Worm (Caenorhabditis elegans) whole organism, L3 larva: ENCODE results near the gene pqn-62.

Source experiments
- R02D3.7 ChIP-seq: fragments of 150-350 bp; optimal IDR thresholded peaks from 2 replicates; lab custom pipeline; 2014; ENCODE audit warnings: missing biosample characterization, missing genetic modification characterization
- ZK546.5 ChIP-seq: sonication (generic microtip); optimal IDR thresholded peaks from 2 replicates; lab custom pipeline; 2017; ENCODE audit warnings: missing biosample characterization, missing genetic modification characterization
- aly-2 ChIP-seq: fragments of 150-350 bp; optimal IDR thresholded peaks from 2 replicates; lab custom pipeline; 2014; ENCODE audit warnings: missing biosample characterization, missing genetic modification characterization
- ama-1 ChIP-seq: fragments of 150-350 bp; optimal IDR thresholded peaks from 2 replicates; lab custom pipeline; 2018
- ceh-16 ChIP-seq: sonication (generic microtip); optimal IDR thresholded peaks from 2 replicates; lab custom pipeline; 2017; ENCODE audit warnings: missing biosample characterization, missing genetic modification characterization
- ceh-28 ChIP-seq: fragments of 150-350 bp; optimal IDR thresholded peaks from 2 replicates; lab custom pipeline; 2014; ENCODE audit warnings: missing biosample characterization, missing genetic modification reagents, missing genetic modification characterization
- ceh-82 ChIP-seq: fragments of 150-350 bp; optimal IDR thresholded peaks from 2 replicates; lab custom pipeline; 2014; ENCODE audit warnings: missing biosample characterization, missing genetic modification characterization
- ceh-9 ChIP-seq: sonication (generic microtip); optimal IDR thresholded peaks from 2 replicates; lab custom pipeline; 2018; ENCODE audit warnings: missing biosample characterization, missing genetic modification characterization
- daf-12 ChIP-seq: fragments of 150-350 bp; optimal IDR thresholded peaks from 2 replicates; lab custom pipeline; 2014; ENCODE audit warnings: missing biosample characterization, missing genetic modification reagents, missing genetic modification characterization
- egl-27 ChIP-seq: sonication (generic microtip); optimal IDR thresholded peaks from 4 replicates; lab custom pipeline; 2017; ENCODE audit warnings: missing biosample characterization, missing genetic modification reagents, missing genetic modification characterization
- egl-5 ChIP-seq: fragments of 150-350 bp; optimal IDR thresholded peaks from 2 replicates; lab custom pipeline; 2017; ENCODE audit warnings: missing biosample characterization, missing genetic modification reagents, missing genetic modification characterization, inconsistent platforms
- elt-1 ChIP-seq: fragments of 150-350 bp; optimal IDR thresholded peaks from 2 replicates; lab custom pipeline; 2014; ENCODE audit warnings: missing biosample characterization, missing genetic modification characterization
- elt-2 ChIP-seq: sonication (generic microtip); optimal IDR thresholded peaks from 2 replicates; lab custom pipeline; 2016; ENCODE audit warnings: missing genetic modification reagents, mild to moderate bottlenecking, missing genetic modification characterization, missing compliant biosample characterization
- elt-3 ChIP-seq, 3 experiments: fragments of 150-350 bp in 1 of 3; sonication (generic microtip) in 2 of 3; optimal IDR thresholded peaks; 2 replicates in 2 of 3; 4 replicates in 1 of 3; lab custom pipeline; 2014 to 2017; ENCODE audit warnings: missing biosample characterization in 3 of 3, missing genetic modification characterization in 3 of 3
- eor-1 ChIP-seq, 2 experiments: fragments of 150-350 bp; optimal IDR thresholded peaks; 2 replicates each; lab custom pipeline; 2014 to 2018; ENCODE audit warnings: missing biosample characterization in 2 of 2, missing genetic modification characterization in 2 of 2
- fos-1 ChIP-seq: fragments of 150-350 bp; optimal IDR thresholded peaks from 2 replicates; lab custom pipeline; 2014; ENCODE audit warnings: missing biosample characterization, missing genetic modification characterization
- hmg-11 ChIP-seq: sonication (generic microtip); optimal IDR thresholded peaks from 2 replicates; lab custom pipeline; 2016; ENCODE audit warnings: missing genetic modification characterization, missing compliant biosample characterization
- jun-1 ChIP-seq: fragments of 150-350 bp; optimal IDR thresholded peaks from 2 replicates; lab custom pipeline; 2014; ENCODE audit warnings: missing biosample characterization, missing genetic modification reagents, missing genetic modification characterization
- lin-15B ChIP-seq: fragments of 150-350 bp; optimal IDR thresholded peaks from 2 replicates; lab custom pipeline; 2014; ENCODE audit warnings: missing biosample characterization, missing genetic modification characterization
- lin-39 ChIP-seq: fragments of 150-350 bp; optimal IDR thresholded peaks from 2 replicates; lab custom pipeline; 2018; ENCODE audit warnings: missing biosample characterization, missing genetic modification reagents, missing genetic modification characterization
- lsy-12 ChIP-seq: sonication (generic microtip); optimal IDR thresholded peaks from 2 replicates; lab custom pipeline; 2016; ENCODE audit warnings: mild to moderate bottlenecking, missing genetic modification characterization, missing compliant biosample characterization
- mdl-1 ChIP-seq: fragments of 150-350 bp; optimal IDR thresholded peaks from 2 replicates; lab custom pipeline; 2014; ENCODE audit warnings: missing biosample characterization, missing genetic modification characterization
- nfya-1 ChIP-seq: sonication (generic microtip); optimal IDR thresholded peaks from 2 replicates; lab custom pipeline; 2017; ENCODE audit warnings: missing genetic modification characterization, mild to moderate bottlenecking, missing compliant biosample characterization, antibody characterized with exemption, moderate library complexity; ENCODE audit not compliant: insufficient read depth
- nhr-11 ChIP-seq: fragments of 150-350 bp; optimal IDR thresholded peaks from 2 replicates; lab custom pipeline; 2014; ENCODE audit warnings: missing biosample characterization, missing genetic modification characterization
- nhr-12 ChIP-seq: fragments of 150-350 bp; optimal IDR thresholded peaks from 2 replicates; lab custom pipeline; 2014; ENCODE audit warnings: missing biosample characterization, missing genetic modification characterization
- nhr-23 ChIP-seq: fragments of 150-350 bp; optimal IDR thresholded peaks from 2 replicates; lab custom pipeline; 2014; ENCODE audit warnings: missing biosample characterization, missing genetic modification reagents, missing genetic modification characterization
- nhr-237 ChIP-seq: fragments of 150-350 bp; optimal IDR thresholded peaks from 2 replicates; lab custom pipeline; 2014; ENCODE audit warnings: missing biosample characterization, missing genetic modification characterization
- nhr-25 ChIP-seq: sonication (generic microtip); optimal IDR thresholded peaks from 2 replicates; lab custom pipeline; 2017; ENCODE audit warnings: missing biosample characterization, missing genetic modification characterization
- nhr-28 ChIP-seq: fragments of 150-350 bp; optimal IDR thresholded peaks from 2 replicates; lab custom pipeline; 2014; ENCODE audit warnings: missing biosample characterization, missing genetic modification characterization
- nhr-67 ChIP-seq: fragments of 150-350 bp; optimal IDR thresholded peaks from 2 replicates; lab custom pipeline; 2014; ENCODE audit warnings: missing biosample characterization, missing genetic modification characterization
- nhr-77 ChIP-seq: fragments of 150-350 bp; optimal IDR thresholded peaks from 2 replicates; lab custom pipeline; 2014; ENCODE audit warnings: missing biosample characterization, missing genetic modification characterization
- pha-4 ChIP-seq: fragments of 150-350 bp; optimal IDR thresholded peaks from 2 replicates; lab custom pipeline; 2014; ENCODE audit warnings: missing biosample characterization, missing genetic modification reagents, missing genetic modification characterization
- pqm-1 ChIP-seq: fragments of 150-350 bp; optimal IDR thresholded peaks from 2 replicates; lab custom pipeline; 2017; ENCODE audit warnings: missing biosample characterization, missing genetic modification characterization, inconsistent platforms
- sea-2 ChIP-seq: fragments of 150-350 bp; sonication (generic microtip); optimal IDR thresholded peaks from 4 replicates; lab custom pipeline; 2014; ENCODE audit warnings: missing biosample characterization, missing genetic modification reagents, missing genetic modification characterization
- skn-1 ChIP-seq: fragments of 150-350 bp; optimal IDR thresholded peaks from 2 replicates; lab custom pipeline; 2014; ENCODE audit warnings: missing biosample characterization, missing genetic modification characterization
- tbx-2 ChIP-seq: sonication (generic microtip); optimal IDR thresholded peaks from 2 replicates; lab custom pipeline; 2016; ENCODE audit warnings: mild to moderate bottlenecking, missing genetic modification characterization, missing compliant biosample characterization
- unc-39 ChIP-seq: sonication (generic microtip); optimal IDR thresholded peaks from 4 replicates; lab custom pipeline; 2017; ENCODE audit warnings: missing biosample characterization, missing genetic modification characterization
- unc-62 ChIP-seq: fragments of 150-350 bp; sonication (generic microtip); optimal IDR thresholded peaks from 4 replicates; lab custom pipeline; 2014; ENCODE audit warnings: missing biosample characterization, missing genetic modification reagents, missing genetic modification characterization
- zag-1 ChIP-seq: fragments of 150-350 bp; optimal IDR thresholded peaks from 2 replicates; lab custom pipeline; 2014; ENCODE audit warnings: missing biosample characterization, missing genetic modification characterization
- ztf-11 ChIP-seq: fragments of 150-350 bp; optimal IDR thresholded peaks from 2 replicates; lab custom pipeline; 2014; ENCODE audit warnings: missing biosample characterization, missing genetic modification characterization
- ztf-4 ChIP-seq: fragments of 150-350 bp; optimal IDR thresholded peaks from 2 replicates; lab custom pipeline; 2014; ENCODE audit warnings: missing biosample characterization, missing genetic modification characterization

The pqn-62 gene

DNA sequence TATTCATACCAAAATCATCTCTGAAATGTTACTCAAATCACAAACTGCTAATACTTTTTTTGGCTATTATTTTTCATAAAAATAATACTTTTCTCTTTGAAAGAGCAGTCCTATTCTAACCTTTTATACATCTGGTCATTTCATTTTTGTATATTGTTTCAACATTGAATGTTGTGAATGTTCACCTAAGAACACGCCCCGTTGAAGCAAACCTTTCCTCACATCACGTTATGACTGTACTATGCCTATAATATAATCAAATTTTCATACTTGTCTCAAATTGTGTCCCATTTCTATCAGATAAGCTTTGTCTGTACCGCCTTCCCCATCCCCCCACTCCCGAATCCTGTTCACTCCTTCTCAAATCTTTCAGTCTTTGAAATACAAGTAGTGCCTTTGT lies 22.4 kb downstream of the pqn-62 start:
- TF ChIP-seq ceh-16 (tag; lab: Kevin White, UChicago) (no peak), elt-2 (tag; lab: Kevin White, UChicago) (peak; percentile 3)

- no peak for TF ChIP-seq egl-27
- TF ChIP-seq jun-1 (tag; lab: Kevin White, UChicago), result no peak
- no peak for TF ChIP-seq ceh-28 (tag; lab: Kevin White, UChicago)
- TF ChIP-seq unc-39 (tag; lab: Kevin White, UChicago), result no peak
Measured at ce11 chrX:5226265-5226664, 30.4 kb downstream of the pqn-62 start, which contains the start of gene H28G03.3. H28G03.3 (minus strand) TSS chrX:5226365.

DNA sequence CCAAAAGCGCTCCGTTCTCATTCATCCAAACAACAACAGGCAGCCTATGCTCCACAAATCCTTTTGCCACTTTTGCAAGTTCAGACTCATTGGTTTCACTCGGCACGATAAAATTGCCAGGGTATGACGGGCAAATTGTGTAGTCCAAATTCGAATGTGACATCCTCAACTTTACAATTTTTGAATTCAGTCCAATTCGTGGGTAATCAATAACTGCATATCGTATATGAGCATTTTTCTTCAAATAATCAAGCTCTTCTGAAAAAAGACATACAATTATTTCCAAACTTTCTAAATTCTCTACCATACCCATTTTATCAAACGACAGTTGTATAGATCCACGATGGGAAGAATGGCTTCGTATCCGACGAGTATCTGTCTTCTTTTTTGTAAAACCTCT lies 42.3 kb downstream of the pqn-62 start:
- TF ChIP-seq tbx-2 (no peak), ceh-28 (tag; lab: Kevin White, UChicago) (no peak), ztf-11 (no peak), ama-1 (no peak), ztf-4 (tag; lab: Kevin White, UChicago) (no peak), sea-2 (GFP tag; lab: Kevin White, UChicago) (no peak), nhr-23 (tag; lab: Kevin White, UChicago) (no peak), lin-15B (tag; lab: Kevin White, UChicago) (no peak), nhr-77 (tag; lab: Kevin White, UChicago) (no peak), nhr-12 (tag; lab: Kevin White, UChicago) (no peak), elt-3 (tag; optimal IDR thresholded peaks at IDR 0.05; lab: Kevin White, UChicago) (no peak), zag-1 (tag; lab: Kevin White, UChicago) (no peak), unc-62 (GFP tag; lab: Kevin White, UChicago) (no peak), elt-1 (no peak), jun-1 (tag; lab: Kevin White, UChicago) (no peak), pqm-1 (tag; lab: Kevin White, UChicago) (no peak)

ce11 chrX:5243382-5243979 lies 47.6 kb downstream of the pqn-62 start, which contains the start of gene mtm-5:
mtm-5 (minus strand) TSS chrX:5243408.
- TF ChIP-seq elt-2 (tag; lab: Kevin White, UChicago) (peak; percentile 68), nhr-67 (tag; lab: Kevin White, UChicago) (no peak), aly-2 (tag; lab: Kevin White, UChicago) (no peak), nhr-11 (tag; lab: Kevin White, UChicago) (no peak), nhr-23 (tag; lab: Kevin White, UChicago) (peak; percentile 1), pha-4 (tag; lab: Kevin White, UChicago) (no peak), daf-12 (tag; lab: Kevin White, UChicago) (no peak)
- TF ChIP-seq, all 47 proteins: peak for 2

ce11 chrX:5244041-5244440 lies 48.1 kb downstream of the pqn-62 start, which contains the start of gene Y34B4A.7:
Y34B4A.7 (plus strand) TSS chrX:5244337.
- peak; percentile 19 for TF ChIP-seq ceh-28 (tag; lab: Kevin White, UChicago)
- TF ChIP-seq nhr-77 (tag; lab: Kevin White, UChicago), result no peak
- no peak for TF ChIP-seq egl-5 (tag; lab: Kevin White, UChicago)
- TF ChIP-seq ztf-4 (tag; lab: Kevin White, UChicago), result no peak
- no peak for TF ChIP-seq nhr-237 (tag; lab: Kevin White, UChicago)
- no peak for TF ChIP-seq skn-1 (tag; lab: Kevin White, UChicago)
- no peak for TF ChIP-seq ceh-16 (tag; lab: Kevin White, UChicago)
- TF ChIP-seq elt-2 (tag; lab: Kevin White, UChicago), result peak; percentile 39
- peak; percentile 76 for TF ChIP-seq nhr-25
- TF ChIP-seq elt-3 (tag; optimal IDR thresholded peaks at IDR 0.05; lab: Kevin White, UChicago), result no peak
- peak; percentile 72 for TF ChIP-seq nhr-23 (tag; lab: Kevin White, UChicago)
- no peak for TF ChIP-seq sea-2 (GFP tag; lab: Kevin White, UChicago)
- TF ChIP-seq lsy-12, result no peak
- TF ChIP-seq pqm-1 (tag; lab: Kevin White, UChicago), result no peak
- no peak for TF ChIP-seq ztf-11
- no peak for TF ChIP-seq daf-12 (tag; lab: Kevin White, UChicago)
- TF ChIP-seq R02D3.7 (tag; lab: Kevin White, UChicago), result no peak
- peak; percentile 48 for TF ChIP-seq lin-15B (tag; lab: Kevin White, UChicago)
- TF ChIP-seq lin-39 (tag; lab: Kevin White, UChicago), result peak; percentile 71
- TF ChIP-seq tbx-2, result peak; percentile 45
- TF ChIP-seq unc-39 (tag; lab: Kevin White, UChicago), result no peak
- no peak for TF ChIP-seq nhr-12 (tag; lab: Kevin White, UChicago)
- no peak for TF ChIP-seq jun-1 (tag; lab: Kevin White, UChicago)
- TF ChIP-seq eor-1 (tag; optimal IDR thresholded peaks at IDR 0.05; lab: Kevin White, UChicago), result no peak
- no peak for TF ChIP-seq egl-27
- TF ChIP-seq ZK546.5, result no peak
- peak; percentile 51 for TF ChIP-seq nfya-1 (tag; lab: Kevin White, UChicago)
- TF ChIP-seq ceh-9, result no peak
- peak; percentile 37 for TF ChIP-seq hmg-11 (tag; lab: Kevin White, UChicago)
- no peak for TF ChIP-seq nhr-28 (tag; lab: Kevin White, UChicago)
- TF ChIP-seq nhr-11 (tag; lab: Kevin White, UChicago), result peak; percentile 33
- TF ChIP-seq ama-1, result no peak
- no peak for TF ChIP-seq mdl-1
- no peak for TF ChIP-seq fos-1
- no peak for TF ChIP-seq aly-2 (tag; lab: Kevin White, UChicago)
- no peak for TF ChIP-seq ceh-82
- TF ChIP-seq elt-1, result no peak
- no peak for TF ChIP-seq zag-1 (tag; lab: Kevin White, UChicago)
